Worm (Caenorhabditis elegans): Measurements from ENCODE around the gene mix-1.
A peak's percentile ranks its signal among the peaks of the same experiment; 100 is the strongest.

The mix-1 gene

ce11 chrII:10778026-10778425 lies 46.0 kb upstream of the mix-1 start, which contains the start of gene mpz-1:
Gene mpz-1, minus strand, starts transcription at chrII:10778126.
- TF ChIP-seq aly-2 (tag; optimal IDR thresholded peaks at IDR 0.05) = no peak
- no peak for TF ChIP-seq ets-5 (GFP tag; IDR thresholded peaks at IDR 0.05)
- TF ChIP-seq ama-1 (optimal IDR thresholded peaks at IDR 0.05) = no peak
- no peak for TF ChIP-seq xbp-1 (tag; optimal IDR thresholded peaks at IDR 0.05)
- TF ChIP-seq C16A3.4 (tag; optimal IDR thresholded peaks at IDR 0.05) = no peak
- TF ChIP-seq rnt-1 (tag; optimal IDR thresholded peaks at IDR 0.05) = no peak
- TF ChIP-seq egl-13 (tag; optimal IDR thresholded peaks at IDR 0.05) = no peak
- no peak for TF ChIP-seq hlh-17 (GFP tag; optimal IDR thresholded peaks at IDR 0.05; ENCODE audit: borderline replicate concordance)
- TF ChIP-seq isw-1 (GFP tag; IDR thresholded peaks at IDR 0.05) = no peak
- no peak for TF ChIP-seq alr-1 (tag; optimal IDR thresholded peaks at IDR 0.05; ENCODE audit: borderline replicate concordance)
- TF ChIP-seq mef-2 (tag; optimal IDR thresholded peaks at IDR 0.05) = no peak
- TF ChIP-seq snu-23 (GFP tag; optimal IDR thresholded peaks at IDR 0.05) = no peak
- TF ChIP-seq elt-2 (tag; optimal IDR thresholded peaks at IDR 0.05) = no peak

- no peak for TF ChIP-seq efl-3 (GFP tag; optimal IDR thresholded peaks at IDR 0.05)
- TF ChIP-seq unc-98 (GFP tag; IDR thresholded peaks at IDR 0.05) = no peak
- no peak for TF ChIP-seq nhr-85 (tag)
- TF ChIP-seq blmp-1 (tag; optimal IDR thresholded peaks at IDR 0.05) = peak; percentile 13
- TF ChIP-seq mdl-1 (tag; optimal IDR thresholded peaks at IDR 0.05) = no peak
- TF ChIP-seq unc-62 (GFP tag; optimal IDR thresholded peaks at IDR 0.05) = no peak
- no peak for TF ChIP-seq aly-2 (tag; optimal IDR thresholded peaks at IDR 0.05)
- TF ChIP-seq dsc-1 (tag; optimal IDR thresholded peaks at IDR 0.05) = no peak
- TF ChIP-seq elt-3 (tag; optimal IDR thresholded peaks at IDR 0.05) = no peak
- no peak for TF ChIP-seq C16A3.4 (tag; optimal IDR thresholded peaks at IDR 0.05)
- TF ChIP-seq lin-39 (tag; optimal IDR thresholded peaks at IDR 0.05) = no peak
- peak; percentile 21 for TF ChIP-seq nhr-71 (tag; optimal IDR thresholded peaks at IDR 0.05)
- TF ChIP-seq jun-1 (tag; optimal IDR thresholded peaks at IDR 0.05) = no peak
- TF ChIP-seq snpc-4 (tag; optimal IDR thresholded peaks at IDR 0.05) = no peak
- TF ChIP-seq egl-27 (tag; optimal IDR thresholded peaks at IDR 0.05) = no peak
- TF ChIP-seq ama-1 (optimal IDR thresholded peaks at IDR 0.05) = no peak
- no peak for TF ChIP-seq nhr-84 (tag; optimal IDR thresholded peaks at IDR 0.05)
- TF ChIP-seq efl-1 (optimal IDR thresholded peaks at IDR 0.05) = peak; percentile 86 to 88
- peak; percentile 87 to 99 for TF ChIP-seq efl-1 (GFP tag; optimal IDR thresholded peaks at IDR 0.05 in 1 of 2)
- TF ChIP-seq skn-1 (tag; optimal IDR thresholded peaks at IDR 0.05) = peak; percentile 9
- TF ChIP-seq nhr-20 (tag; optimal IDR thresholded peaks at IDR 0.05) = no peak
- TF ChIP-seq ztf-4 (tag; optimal IDR thresholded peaks at IDR 0.05) = no peak
- TF ChIP-seq sox-4 (tag; optimal IDR thresholded peaks at IDR 0.05) = no peak
- no peak for TF ChIP-seq C04F5.9 (tag; optimal IDR thresholded peaks at IDR 0.05)
- TF ChIP-seq lin-15B (tag; optimal IDR thresholded peaks at IDR 0.05) = no peak
- TF ChIP-seq grh-1 (GFP tag; IDR thresholded peaks at IDR 0.05) = no peak
- no peak for TF ChIP-seq ceh-90 (tag; optimal IDR thresholded peaks at IDR 0.05)
- no peak for TF ChIP-seq mab-9 (GFP tag; IDR thresholded peaks at IDR 0.05)
- peak; percentile 81 to 90 (median 86) for TF ChIP-seq dpl-1 (GFP tag; optimal IDR thresholded peaks at IDR 0.05)
- no peak for TF ChIP-seq ces-1 (GFP tag; optimal IDR thresholded peaks at IDR 0.05)
- TF ChIP-seq swsn-7 (tag; optimal IDR thresholded peaks at IDR 0.05) = no peak
- no peak for TF ChIP-seq nhr-47 (tag; optimal IDR thresholded peaks at IDR 0.05)
- TF ChIP-seq F16B12.6 (tag; optimal IDR thresholded peaks at IDR 0.05) = peak; percentile 82
- TF ChIP-seq nhr-28 (tag; optimal IDR thresholded peaks at IDR 0.05) = no peak
- no peak for TF ChIP-seq xbp-1 (tag; optimal IDR thresholded peaks at IDR 0.05)
- peak; percentile 29 for TF ChIP-seq snu-23 (GFP tag; optimal IDR thresholded peaks at IDR 0.05)
- TF ChIP-seq lin-14 (GFP tag; optimal IDR thresholded peaks at IDR 0.05) = no peak
- no peak for TF ChIP-seq hlh-4 (tag; optimal IDR thresholded peaks at IDR 0.05)
- no peak for TF ChIP-seq nhr-76 (tag; optimal IDR thresholded peaks at IDR 0.05)
- no peak for TF ChIP-seq nhr-19 (GFP tag; conservative IDR thresholded peaks at IDR 0.05)
- no peak for TF ChIP-seq lir-3 (tag; optimal IDR thresholded peaks at IDR 0.05; ENCODE audit: poor library complexity)
- TF ChIP-seq fkh-8 (tag; optimal IDR thresholded peaks at IDR 0.05) = no peak
- TF ChIP-seq lin-35 (GFP tag; optimal IDR thresholded peaks at IDR 0.05) = peak; percentile 77 to 93
Observed at ce11 chrII:10783201-10783962, 40.7 kb upstream of the mix-1 start, which contains the start of gene ect-2. Gene ect-2, minus strand, starts transcription at chrII:10783962.
